Fruit fly (Drosophila melanogaster) whole organism, wandering third instar larva: Measurements from ENCODE around the gene NijC.
A peak's percentile ranks its signal among the peaks of the same experiment; 100 is the strongest.

Experiments
- Abd-B ChIP-seq: fragments of >200 bp; optimal IDR thresholded peaks from 2 replicates; lab custom pipeline; 2017; ENCODE audit warnings: missing biosample characterization, missing genetic modification characterization
- CG32264 ChIP-seq: fragments of 200-800 bp; sonication (Bioruptor generic); optimal IDR thresholded peaks from 2 replicates; lab custom pipeline; 2016; ENCODE audit warnings: missing biosample characterization, missing genetic modification characterization
- CrebA ChIP-seq: fragments of 200-800 bp; sonication (Bioruptor generic); optimal IDR thresholded peaks from 2 replicates; lab custom pipeline; 2016; ENCODE audit warnings: missing biosample characterization, mild to moderate bottlenecking, missing genetic modification characterization, borderline replicate concordance
- Dfd ChIP-seq: fragments of >200 bp; optimal IDR thresholded peaks from 2 replicates; lab custom pipeline; 2017; ENCODE audit warnings: missing biosample characterization, missing genetic modification characterization
- Dif ChIP-seq: fragments of 200-275, 200-300 bp; sonication (Bioruptor generic); optimal IDR thresholded peaks from 2 replicates; lab custom pipeline; 2018; ENCODE audit warnings: missing biosample characterization, missing genetic modification characterization; ENCODE audit not compliant: partially characterized antibody
- GATAd ChIP-seq: sonication (Bioruptor generic); optimal IDR thresholded peaks from 2 replicates; lab custom pipeline; 2016; ENCODE audit warnings: missing biosample characterization, missing genetic modification characterization
- HLH106 ChIP-seq: fragments of 200-800 bp; optimal IDR thresholded peaks from 3 replicates; lab custom pipeline; 2019; ENCODE audit warnings: missing biosample characterization, mild to moderate bottlenecking, missing genetic modification characterization, moderate library complexity
- Hnf4 ChIP-seq: fragments of 200-800 bp; sonication (Bioruptor generic); optimal IDR thresholded peaks from 2 replicates; lab custom pipeline; 2016; ENCODE audit warnings: missing biosample characterization, mild to moderate bottlenecking, missing genetic modification characterization
- Hr83 ChIP-seq: fragments of 200-300 bp; sonication (Bioruptor generic); optimal IDR thresholded peaks from 2 replicates; lab custom pipeline; 2016; ENCODE audit warnings: missing biosample characterization, mild to moderate bottlenecking, missing genetic modification characterization, moderate library complexity; ENCODE audit not compliant: poor library complexity, severe bottlenecking
- Jra ChIP-seq: sonication (Bioruptor generic); optimal IDR thresholded peaks from 2 replicates; lab custom pipeline; 2016; ENCODE audit warnings: missing biosample characterization, missing genetic modification characterization
- Mio ChIP-seq: sonication (Bioruptor generic); optimal IDR thresholded peaks from 2 replicates; lab custom pipeline; 2016; ENCODE audit warnings: missing biosample characterization, missing genetic modification characterization
- N ChIP-seq: fragments of >200 bp; optimal IDR thresholded peaks from 2 replicates; lab custom pipeline; 2018; ENCODE audit warnings: missing biosample characterization, missing external identifiers, missing genetic modification characterization
- OdsH ChIP-seq: fragments of 200-800 bp; sonication (Bioruptor generic); optimal IDR thresholded peaks from 2 replicates; lab custom pipeline; 2016; ENCODE audit warnings: missing biosample characterization, mild to moderate bottlenecking, missing genetic modification characterization
- Rel ChIP-seq, 2 experiments: fragments of 200-800 bp; sonication (Bioruptor generic) in 1 of 2; optimal IDR thresholded peaks; 2 replicates in 1 of 2; 3 replicates in 1 of 2; lab custom pipeline; 2016 to 2019; ENCODE audit warnings: mild to moderate bottlenecking in 2 of 2, missing biosample characterization in 2 of 2, missing genetic modification characterization in 2 of 2, moderate library complexity in 1 of 2
- Sp1 ChIP-seq: fragments of 200-800 bp; sonication (Bioruptor generic); optimal IDR thresholded peaks from 3 replicates; lab custom pipeline; 2019; ENCODE audit warnings: missing biosample characterization, mild to moderate bottlenecking, missing genetic modification characterization, moderate library complexity
- Vsx2 ChIP-seq: fragments of 200-300, 225-300 bp; sonication (Bioruptor generic); optimal IDR thresholded peaks from 2 replicates; lab custom pipeline; 2018; ENCODE audit warnings: missing biosample characterization, missing genetic modification characterization; ENCODE audit not compliant: partially characterized antibody
- br ChIP-seq: fragments of 200-800 bp; sonication (Bioruptor generic); optimal IDR thresholded peaks from 2 replicates; lab custom pipeline; 2016; ENCODE audit warnings: missing biosample characterization, missing genetic modification characterization
- dsf ChIP-seq: sonication (Bioruptor generic); optimal IDR thresholded peaks from 2 replicates; lab custom pipeline; 2016; ENCODE audit warnings: missing biosample characterization, missing genetic modification characterization, borderline replicate concordance
- ey ChIP-seq: fragments of 200-800 bp; sonication (Bioruptor generic); optimal IDR thresholded peaks from 2 replicates; lab custom pipeline; 2016; ENCODE audit warnings: missing biosample characterization, missing genetic modification characterization
- foxo ChIP-seq, 2 experiments: fragments of 200-800 bp; sonication (Bioruptor generic); optimal IDR thresholded peaks; 2 replicates in 1 of 2; 3 replicates in 1 of 2; lab custom pipeline; 2016 to 2017; ENCODE audit warnings: missing biosample characterization in 2 of 2, missing genetic modification characterization in 2 of 2
- fru ChIP-seq: fragments of 200-800 bp; sonication (Bioruptor generic); optimal IDR thresholded peaks from 3 replicates; lab custom pipeline; 2016; ENCODE audit warnings: missing biosample characterization, mild to moderate bottlenecking, missing genetic modification characterization
- h ChIP-seq: fragments of 200-800 bp; sonication (Bioruptor generic); optimal IDR thresholded peaks from 3 replicates; lab custom pipeline; 2016; ENCODE audit warnings: missing biosample characterization, mild to moderate bottlenecking, missing genetic modification characterization
- jim ChIP-seq: fragments of 175-275, 200-325 bp; sonication (Bioruptor generic); optimal IDR thresholded peaks from 2 replicates; lab custom pipeline; 2016; ENCODE audit warnings: missing biosample characterization, mild to moderate bottlenecking, missing genetic modification characterization
- lola ChIP-seq: fragments of >200 bp; optimal IDR thresholded peaks from 2 replicates; lab custom pipeline; 2017; ENCODE audit warnings: missing biosample characterization, missing genetic modification characterization
- pan ChIP-seq: fragments of >200 bp; optimal IDR thresholded peaks from 2 replicates; lab custom pipeline; 2017
- psq ChIP-seq: fragments of 200-800 bp; sonication (Bioruptor generic); optimal IDR thresholded peaks from 3 replicates; lab custom pipeline; 2017; ENCODE audit warnings: missing biosample characterization, mild to moderate bottlenecking, missing genetic modification characterization, moderate library complexity
- rgr ChIP-seq: fragments of 200-800 bp; sonication (Bioruptor generic); optimal IDR thresholded peaks from 3 replicates; lab custom pipeline; 2016; ENCODE audit warnings: missing biosample characterization, mild to moderate bottlenecking, missing genetic modification characterization
- sage ChIP-seq: fragments of 200-800 bp; sonication (Bioruptor generic); optimal IDR thresholded peaks from 2 replicates; lab custom pipeline; 2016; ENCODE audit warnings: missing biosample characterization, mild to moderate bottlenecking, missing genetic modification characterization
- tai ChIP-seq: sonication (Bioruptor generic); optimal IDR thresholded peaks from 2 replicates; lab custom pipeline; 2016; ENCODE audit warnings: missing biosample characterization, missing genetic modification characterization
- usp ChIP-seq: fragments of >200 bp; optimal IDR thresholded peaks from 2 replicates; lab custom pipeline; 2017; ENCODE audit warnings: missing biosample characterization, missing genetic modification characterization
- woc ChIP-seq: sonication (Bioruptor generic); optimal IDR thresholded peaks from 2 replicates; lab custom pipeline; 2016; ENCODE audit warnings: missing biosample characterization, mild to moderate bottlenecking, missing genetic modification characterization

Gene NijC

DNA sequence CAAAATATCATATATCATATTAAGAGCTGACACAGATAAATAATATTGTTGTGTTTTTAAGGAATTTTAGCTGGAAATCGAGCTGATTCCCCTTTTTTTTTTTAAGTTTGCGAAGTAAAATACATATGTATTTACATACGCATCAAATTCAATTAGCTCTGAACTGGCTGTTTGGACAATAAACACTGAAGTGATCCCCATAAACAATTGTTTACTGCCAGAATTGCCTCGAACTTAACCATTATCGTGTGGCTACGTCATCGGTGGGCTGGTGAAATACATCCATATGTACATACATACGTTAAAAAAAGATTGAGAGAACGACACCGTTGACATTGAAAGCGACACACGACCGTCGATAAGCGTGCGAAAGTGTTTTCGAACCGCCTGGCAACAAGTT lies 21.3 kb downstream of the NijC start:
- TF ChIP-seq Abd-B (GFP tag; lab: Kevin White, UChicago) (no peak), Sp1 (GFP tag; lab: Kevin White, UChicago) (peak; percentile 57), Rel (GFP tag; optimal IDR thresholded peaks at IDR 0.05; lab: Kevin White, UChicago) (no peak), Rel (tag; optimal IDR thresholded peaks at IDR 0.05; lab: Kevin White, UChicago) (peak; percentile 70)

DNA sequence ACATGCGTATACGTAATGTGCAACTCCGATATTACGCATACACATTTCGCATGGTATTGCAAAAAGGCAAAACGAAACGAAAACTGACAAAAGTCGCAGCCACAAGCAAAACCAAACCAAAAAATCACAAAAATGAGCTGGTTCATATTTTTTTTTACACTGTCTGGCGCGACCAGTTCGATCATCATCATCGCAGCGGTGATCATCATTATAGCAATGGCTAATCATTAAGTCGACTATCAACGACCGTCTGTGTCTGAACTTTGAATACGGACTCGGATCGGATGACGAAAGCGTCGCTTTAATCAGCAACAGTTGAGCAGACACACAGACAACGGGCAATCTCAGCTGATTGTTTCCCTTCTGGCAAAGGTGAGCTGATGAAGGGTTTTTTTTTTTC lies 22.0 kb downstream of the NijC start:
- TF ChIP-seq br (no peak), Sp1 (GFP tag; lab: Kevin White, UChicago) (no peak), Abd-B (GFP tag; lab: Kevin White, UChicago) (no peak), Mio (no peak), dsf (GFP tag; lab: Kevin White, UChicago) (no peak), OdsH (GFP tag; lab: Kevin White, UChicago) (no peak), Vsx2 (GFP tag; lab: Kevin White, UChicago) (no peak), woc (no peak), Rel (GFP tag; optimal IDR thresholded peaks at IDR 0.05; lab: Kevin White, UChicago) (no peak), Rel (tag; optimal IDR thresholded peaks at IDR 0.05; lab: Kevin White, UChicago) (no peak), N (GFP tag; lab: Kevin White, UChicago) (no peak), GATAd (GFP tag; lab: Kevin White, UChicago) (no peak), foxo (GFP tag; optimal IDR thresholded peaks at IDR 0.05; lab: Kevin White, UChicago) (no peak), rgr (GFP tag; lab: Kevin White, UChicago) (no peak), h (GFP tag; lab: Kevin White, UChicago) (no peak), Dif (GFP tag; lab: Kevin White, UChicago) (no peak), pan (lab: Kevin White, UChicago) (no peak), Jra (no peak), CG32264 (no peak)

DNA sequence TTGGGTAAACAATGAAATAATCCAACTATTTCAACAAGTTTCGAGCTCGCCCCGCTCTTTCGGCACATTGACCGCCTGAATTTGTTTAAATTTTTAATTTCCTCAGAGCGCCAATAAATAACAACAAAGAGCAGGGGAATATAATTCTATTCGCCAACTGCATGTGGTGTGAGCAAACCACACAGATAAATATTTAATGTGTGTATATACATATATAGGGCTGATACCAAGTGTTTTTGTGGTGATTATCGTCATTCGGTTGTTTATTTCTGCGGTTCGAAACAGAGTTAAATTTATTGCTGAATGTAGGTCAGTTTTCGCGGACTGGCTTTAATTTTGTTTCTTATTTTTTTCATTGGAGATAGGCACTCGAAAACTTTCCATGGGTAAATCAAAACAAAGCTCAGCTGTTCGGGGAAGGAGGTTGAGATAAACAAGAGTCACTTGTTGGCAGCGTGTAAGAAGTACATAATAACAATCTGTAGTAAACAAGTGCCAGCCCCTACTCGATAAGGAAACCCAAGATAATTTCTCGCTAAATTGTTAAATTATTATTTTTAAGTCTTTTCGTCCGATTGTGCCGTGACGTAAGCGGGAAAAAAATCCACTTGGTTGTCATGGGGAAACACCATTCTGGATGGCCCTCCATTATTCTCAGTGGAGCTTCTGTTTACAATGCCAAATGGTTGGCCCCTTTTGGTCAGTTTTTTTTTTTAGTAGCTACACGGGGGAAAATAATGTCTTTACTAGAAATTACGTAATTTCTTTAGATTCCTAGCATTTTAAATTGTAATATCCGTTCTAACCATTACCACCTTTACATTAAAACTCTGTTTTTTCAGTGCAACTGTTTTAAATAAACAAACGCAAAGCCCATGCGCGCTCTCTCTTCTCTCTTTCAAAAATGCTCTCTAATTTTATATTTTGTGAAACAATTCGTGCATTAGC lies 22.9 kb downstream of the NijC start:
- peak in 1 of 2 experiments; percentile 65 for TF ChIP-seq foxo (GFP tag; optimal IDR thresholded peaks at IDR 0.05; lab: Kevin White, UChicago)
- peak; percentile 13 for TF ChIP-seq Rel (GFP tag; optimal IDR thresholded peaks at IDR 0.05; lab: Kevin White, UChicago)
- TF ChIP-seq Rel (tag; optimal IDR thresholded peaks at IDR 0.05; lab: Kevin White, UChicago): peak; percentile 29
- peak; percentile 26 for TF ChIP-seq Sp1 (GFP tag; lab: Kevin White, UChicago)
- TF ChIP-seq rgr (GFP tag; lab: Kevin White, UChicago): peak; percentile 45
- no peak for TF ChIP-seq CrebA (GFP tag; lab: Kevin White, UChicago)
- TF ChIP-seq woc: peak; percentile 11
- TF ChIP-seq N (GFP tag; lab: Kevin White, UChicago): no peak
- TF ChIP-seq Jra: no peak
- no peak for TF ChIP-seq pan (lab: Kevin White, UChicago)
- TF ChIP-seq fru (GFP tag; lab: Kevin White, UChicago): peak; percentile 61
- no peak for TF ChIP-seq Dfd (GFP tag; lab: Kevin White, UChicago)
- TF ChIP-seq Mio: no peak
- no peak for TF ChIP-seq lola
- TF ChIP-seq Vsx2 (GFP tag; lab: Kevin White, UChicago): peak; percentile 39
- TF ChIP-seq ey (GFP tag; lab: Kevin White, UChicago): peak; percentile 29
- peak; percentile 59 for TF ChIP-seq OdsH (GFP tag; lab: Kevin White, UChicago)
- peak; percentile 45 for TF ChIP-seq h (GFP tag; lab: Kevin White, UChicago)
- TF ChIP-seq tai (GFP tag; lab: Kevin White, UChicago): no peak
- peak; percentile 28 for TF ChIP-seq br

DNA sequence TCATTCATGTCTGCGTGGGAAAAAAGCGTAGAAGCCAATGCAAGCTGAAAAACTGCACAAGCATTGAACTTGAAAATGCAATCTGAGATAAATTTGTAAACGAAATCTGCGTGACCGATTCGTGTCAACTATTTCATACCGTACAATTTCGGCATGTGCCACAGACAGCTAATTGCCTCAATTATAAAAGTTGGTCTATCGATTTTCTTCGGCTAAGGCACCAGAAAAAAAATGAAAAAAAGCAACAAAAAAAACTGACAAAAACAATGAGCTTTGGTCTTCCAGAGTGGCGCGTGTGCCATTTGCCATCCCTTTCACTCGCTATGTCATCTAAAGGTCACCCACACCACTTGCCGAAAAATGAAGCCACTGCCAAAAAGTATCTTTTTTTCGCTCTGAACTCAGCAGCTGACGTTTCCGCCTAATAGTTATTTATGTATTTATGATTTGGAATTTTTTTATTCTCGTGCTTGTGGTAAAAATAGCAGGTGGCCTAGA lies 23.7 kb downstream of the NijC start:
- no peak for TF ChIP-seq usp (GFP tag; lab: Kevin White, UChicago)
- no peak for TF ChIP-seq Vsx2 (GFP tag; lab: Kevin White, UChicago)
- no peak for TF ChIP-seq HLH106
- no peak for TF ChIP-seq Dif (GFP tag; lab: Kevin White, UChicago)
- no peak for TF ChIP-seq N (GFP tag; lab: Kevin White, UChicago)
- no peak for TF ChIP-seq woc
- TF ChIP-seq fru (GFP tag; lab: Kevin White, UChicago): no peak
- TF ChIP-seq psq (GFP tag; lab: Kevin White, UChicago): no peak
- TF ChIP-seq jim: no peak
- no peak for TF ChIP-seq Mio
- no peak for TF ChIP-seq dsf (GFP tag; lab: Kevin White, UChicago)
- no peak for TF ChIP-seq Hr83 (GFP tag; lab: Kevin White, UChicago)
- no peak for TF ChIP-seq Hnf4 (GFP tag; lab: Kevin White, UChicago)
- no peak for TF ChIP-seq GATAd (GFP tag; lab: Kevin White, UChicago)
- TF ChIP-seq CG32264: no peak
- no peak for TF ChIP-seq ey (GFP tag; lab: Kevin White, UChicago)
- TF ChIP-seq sage: no peak
- no peak for TF ChIP-seq pan (lab: Kevin White, UChicago)
